Fruit fly (Drosophila melanogaster): ENCODE data around the gene CG32986.

The CG32986 gene

dm6 chr2L:8865550-8865949, 3.0 kb downstream of the CG32986 start, which contains the start of gene CG32983:
TSS of gene CG32983 (plus strand) at chr2L:8865850.
- TF ChIP-seq CG11294 (GFP tag; IDR thresholded peaks at IDR 0.05) (no peak), CG8119 (GFP tag; IDR thresholded peaks at IDR 0.05) (no peak), CG1621 (tag; optimal IDR thresholded peaks at IDR 0.05) (no peak), topi (GFP tag; optimal IDR thresholded peaks at IDR 0.05) (no peak), CG34406 (GFP tag; optimal IDR thresholded peaks at IDR 0.05) (no peak)

dm6 chr2L:8866467-8866866, 3.9 kb downstream of the CG32986 start, which contains the start of gene CG9483:
TSS of gene CG9483 (plus strand) at chr2L:8866767.
- TF ChIP-seq CG7368 (GFP tag; optimal IDR thresholded peaks at IDR 0.05), result no peak
- TF ChIP-seq CG6854 (GFP tag; optimal IDR thresholded peaks at IDR 0.05), result no peak
- TF ChIP-seq cyc (GFP tag; optimal IDR thresholded peaks at IDR 0.05), result no peak
- no peak for TF ChIP-seq CG10669 (GFP tag; optimal IDR thresholded peaks at IDR 0.05)
- TF ChIP-seq Eip75B (GFP tag; optimal IDR thresholded peaks at IDR 0.05), result no peak
- TF ChIP-seq Blimp-1 (GFP tag; optimal IDR thresholded peaks at IDR 0.05), result no peak
- TF ChIP-seq vri (GFP tag; optimal IDR thresholded peaks at IDR 0.05), result no peak
- no peak for TF ChIP-seq esn (GFP tag; optimal IDR thresholded peaks at IDR 0.05)
- no peak for TF ChIP-seq ss (GFP tag; optimal IDR thresholded peaks at IDR 0.05)
- no peak for TF ChIP-seq CG11294 (GFP tag; IDR thresholded peaks at IDR 0.05)
- TF ChIP-seq CG31627 (GFP tag; optimal IDR thresholded peaks at IDR 0.05), result no peak
- no peak for TF ChIP-seq Met (GFP tag; optimal IDR thresholded peaks at IDR 0.05)
- no peak for TF ChIP-seq svp (GFP tag)
- no peak for TF ChIP-seq CG15336 (GFP tag; IDR thresholded peaks at IDR 0.05)
- TF ChIP-seq Eip93F (GFP tag; optimal IDR thresholded peaks at IDR 0.05), result no peak
- no peak for TF ChIP-seq CG9139 (GFP tag; optimal IDR thresholded peaks at IDR 0.05)

- TF ChIP-seq CG4318 (GFP tag; optimal IDR thresholded peaks at IDR 0.05) (no peak), CG32006 (GFP tag; optimal IDR thresholded peaks at IDR 0.05) (no peak), acj6 (GFP tag; optimal IDR thresholded peaks at IDR 0.05) (no peak), CG8119 (GFP tag; IDR thresholded peaks at IDR 0.05) (no peak), Eip75B (GFP tag; optimal IDR thresholded peaks at IDR 0.05) (no peak), CG3919 (GFP tag; optimal IDR thresholded peaks at IDR 0.05) (no peak), CG6792 (GFP tag; optimal IDR thresholded peaks at IDR 0.05) (no peak)
Measured at dm6 chr2L:8871677-8872076, 9.1 kb downstream of the CG32986 start.

- no peak for TF ChIP-seq CG16779 (tag; optimal IDR thresholded peaks at IDR 0.05)
- no peak for TF ChIP-seq Eip78C (GFP tag)
- TF ChIP-seq Hr39 (GFP tag; optimal IDR thresholded peaks at IDR 0.05), result no peak
- no peak for TF ChIP-seq CG32006 (GFP tag; optimal IDR thresholded peaks at IDR 0.05)
- TF ChIP-seq pdm3 (GFP tag; optimal IDR thresholded peaks at IDR 0.05), result no peak
- TF ChIP-seq CG8119 (GFP tag; IDR thresholded peaks at IDR 0.05), result no peak
- no peak for TF ChIP-seq CG3919 (GFP tag; optimal IDR thresholded peaks at IDR 0.05)
- TF ChIP-seq Smox (GFP tag; optimal IDR thresholded peaks at IDR 0.05), result no peak
- no peak for TF ChIP-seq CG4318 (GFP tag; optimal IDR thresholded peaks at IDR 0.05)
- no peak for TF ChIP-seq CG15336 (GFP tag; IDR thresholded peaks at IDR 0.05)
Measured at dm6 chr2L:8875835-8876234, 13.3 kb downstream of the CG32986 start.

dm6 chr2L:8879241-8879931, 16.8 kb downstream of the CG32986 start:
- TF ChIP-seq CG3919 (GFP tag; optimal IDR thresholded peaks at IDR 0.05) (no peak), acj6 (GFP tag; optimal IDR thresholded peaks at IDR 0.05) (no peak), Hr4 (GFP tag; optimal IDR thresholded peaks at IDR 0.05) (no peak), svp (GFP tag) (no peak), CG16779 (tag; optimal IDR thresholded peaks at IDR 0.05) (no peak), lz (GFP tag; optimal IDR thresholded peaks at IDR 0.05) (no peak), CG6808 (GFP tag; optimal IDR thresholded peaks at IDR 0.05) (no peak), Sox14 (GFP tag; optimal IDR thresholded peaks at IDR 0.05) (no peak), fd85E (GFP tag; optimal IDR thresholded peaks at IDR 0.05) (no peak), pdm3 (GFP tag; optimal IDR thresholded peaks at IDR 0.05) (no peak), fkh (GFP tag; optimal IDR thresholded peaks at IDR 0.05) (no peak), CG8632 (GFP tag; optimal IDR thresholded peaks at IDR 0.05) (no peak), Sox15 (GFP tag; optimal IDR thresholded peaks at IDR 0.05) (no peak), CG10631 (GFP tag; optimal IDR thresholded peaks at IDR 0.05) (no peak), dsx (GFP tag; optimal IDR thresholded peaks at IDR 0.05; ENCODE audit: poor library complexity, severe bottlenecking) (no peak), CG3032 (tag; optimal IDR thresholded peaks at IDR 0.05) (no peak), CG4318 (GFP tag; optimal IDR thresholded peaks at IDR 0.05) (no peak), CG8319 (GFP tag; optimal IDR thresholded peaks at IDR 0.05) (no peak), topi (GFP tag; optimal IDR thresholded peaks at IDR 0.05) (no peak)

Data from whole organism, prepupa.